Fruit fly (Drosophila melanogaster): Measurements from ENCODE around the gene SsRbeta.

DNA sequence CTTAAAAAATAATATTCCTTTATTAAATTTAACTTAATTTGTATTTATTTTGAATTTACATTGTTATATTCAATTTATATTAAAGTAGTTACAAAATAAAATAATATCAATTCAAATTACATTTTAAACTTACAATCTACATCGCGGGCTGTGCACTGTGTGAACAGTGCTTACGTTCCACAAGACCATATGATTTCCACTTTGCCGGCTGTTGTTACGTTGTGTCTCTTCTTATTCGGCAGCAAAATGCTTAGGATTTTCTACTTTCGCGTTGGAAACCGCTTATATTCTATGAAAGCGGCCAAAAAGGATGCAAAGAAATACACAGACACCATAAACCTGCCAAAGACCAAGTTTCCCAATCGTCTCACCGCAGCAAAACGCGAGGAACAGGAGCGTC lies 29.4 kb upstream of the SsRbeta start, which contains the start of gene IleRS-m:
- TF ChIP-seq CTCF (optimal IDR thresholded peaks at IDR 0.05) (no peak), CG8478 (optimal IDR thresholded peaks at IDR 0.05) (no peak)

All from S2 (cell line).